Worm (Caenorhabditis elegans) whole organism, mixed stage, embryonic: Measurements from ENCODE around the gene anoh-1.

Experiments used
- M03D4.4 ChIP-seq: sonication (generic microtip); optimal IDR thresholded peaks from 2 replicates; lab custom pipeline; 2017; ENCODE audit warnings: mild to moderate bottlenecking, missing genetic modification characterization, missing compliant biosample characterization
- bed-3 ChIP-seq: fragments of 200-800 bp; sonication (Bioruptor generic); optimal IDR thresholded peaks from 3 replicates; lab custom pipeline; 2018; ENCODE audit warnings: mild to moderate bottlenecking, missing genetic modification characterization, moderate library complexity, missing compliant biosample characterization
- blmp-1 ChIP-seq: fragments of 150-350 bp; optimal IDR thresholded peaks from 2 replicates; lab custom pipeline; 2014; ENCODE audit warnings: missing biosample characterization, missing genetic modification characterization
- ceh-39 ChIP-seq: fragments of 150-350 bp; optimal IDR thresholded peaks from 2 replicates; lab custom pipeline; 2014; ENCODE audit warnings: missing biosample characterization, missing genetic modification characterization
- ceh-43 ChIP-seq: fragments of 200-800 bp; sonication (Bioruptor generic); optimal IDR thresholded peaks from 2 replicates; lab custom pipeline; 2018; ENCODE audit warnings: mild to moderate bottlenecking, missing genetic modification characterization, moderate library complexity, missing compliant biosample characterization
- ceh-83 ChIP-seq: fragments of 200-800 bp; sonication (Bioruptor generic); optimal IDR thresholded peaks from 2 replicates; lab custom pipeline; 2018; ENCODE audit warnings: mild to moderate bottlenecking, missing genetic modification characterization, missing compliant biosample characterization
- ces-1 ChIP-seq: fragments of 150-350 bp; optimal IDR thresholded peaks from 2 replicates; lab custom pipeline; 2014; ENCODE audit warnings: missing biosample characterization, missing genetic modification reagents, missing genetic modification characterization
- cnd-1 ChIP-seq: fragments of 200-800 bp; sonication (Bioruptor generic); optimal IDR thresholded peaks from 2 replicates; lab custom pipeline; 2018; ENCODE audit warnings: mild to moderate bottlenecking, missing genetic modification characterization, missing compliant biosample characterization
- drap-1 ChIP-seq: fragments of 200-800 bp; sonication (Bioruptor generic); optimal IDR thresholded peaks from 3 replicates; lab custom pipeline; 2018; ENCODE audit warnings: mild to moderate bottlenecking, missing genetic modification characterization, missing compliant biosample characterization
- elt-1 ChIP-seq: sonication (generic microtip); optimal IDR thresholded peaks from 2 replicates; lab custom pipeline; 2017; ENCODE audit warnings: missing genetic modification characterization, mild to moderate bottlenecking, missing compliant biosample characterization, antibody characterized with exemption, moderate library complexity, borderline replicate concordance; ENCODE audit not compliant: insufficient read depth
- elt-3 ChIP-seq: fragments of 150-350 bp; optimal IDR thresholded peaks from 2 replicates; lab custom pipeline; 2014; ENCODE audit warnings: missing biosample characterization, missing genetic modification characterization
- flh-1 ChIP-seq: fragments of 200-800 bp; sonication (Bioruptor generic); optimal IDR thresholded peaks from 2 replicates; lab custom pipeline; 2018; ENCODE audit warnings: mild to moderate bottlenecking, missing genetic modification characterization, moderate library complexity, missing compliant biosample characterization
- ham-2 ChIP-seq: fragments of 200-800 bp; sonication (Bioruptor generic); optimal IDR thresholded peaks from 2 replicates; lab custom pipeline; 2018; ENCODE audit warnings: mild to moderate bottlenecking, missing genetic modification characterization, missing compliant biosample characterization
- hlh-1 ChIP-seq: fragments of 150-350 bp; optimal IDR thresholded peaks from 2 replicates; lab custom pipeline; 2014; ENCODE audit warnings: missing biosample characterization, missing genetic modification reagents, missing genetic modification characterization
- lin-13 ChIP-seq: fragments of 150-350 bp; optimal IDR thresholded peaks from 2 replicates; lab custom pipeline; 2014; ENCODE audit warnings: missing biosample characterization, missing genetic modification characterization
- lin-32 ChIP-seq: fragments of 200-800 bp; sonication (Bioruptor generic); optimal IDR thresholded peaks from 2 replicates; lab custom pipeline; 2018; ENCODE audit warnings: mild to moderate bottlenecking, missing genetic modification characterization, missing compliant biosample characterization
- lsy-2 ChIP-seq: fragments of 150-350 bp; optimal IDR thresholded peaks from 2 replicates; lab custom pipeline; 2014; ENCODE audit warnings: missing biosample characterization, missing genetic modification characterization
- mab-5 ChIP-seq: fragments of 150-350 bp; optimal IDR thresholded peaks from 2 replicates; lab custom pipeline; 2014; ENCODE audit warnings: missing biosample characterization, missing genetic modification characterization
- mep-1 ChIP-seq: fragments of 150-350 bp; optimal IDR thresholded peaks from 2 replicates; lab custom pipeline; 2017; ENCODE audit warnings: missing biosample characterization, missing genetic modification reagents, missing genetic modification characterization, inconsistent platforms
- mls-2 ChIP-seq: sonication (generic microtip); optimal IDR thresholded peaks from 2 replicates; lab custom pipeline; 2016; ENCODE audit warnings: mild to moderate bottlenecking, missing genetic modification characterization, moderate library complexity, missing compliant biosample characterization
- nhr-12 ChIP-seq: fragments of 150-350 bp; optimal IDR thresholded peaks from 2 replicates; lab custom pipeline; 2014; ENCODE audit warnings: missing biosample characterization, missing genetic modification characterization
- nhr-2 ChIP-seq: fragments of 150-350 bp; optimal IDR thresholded peaks from 2 replicates; lab custom pipeline; 2014; ENCODE audit warnings: missing biosample characterization, missing genetic modification characterization
- nhr-237 ChIP-seq: fragments of 150-350 bp; optimal IDR thresholded peaks from 2 replicates; lab custom pipeline; 2014; ENCODE audit warnings: missing biosample characterization, missing genetic modification characterization
- nhr-28 ChIP-seq: fragments of 150-350 bp; optimal IDR thresholded peaks from 2 replicates; lab custom pipeline; 2014; ENCODE audit warnings: missing biosample characterization, missing genetic modification characterization
- nhr-76 ChIP-seq: sonication (generic microtip); optimal IDR thresholded peaks from 2 replicates; lab custom pipeline; 2017; ENCODE audit warnings: missing biosample characterization, missing genetic modification characterization
- pha-4 ChIP-seq: fragments of 150-350 bp; optimal IDR thresholded peaks from 2 replicates; lab custom pipeline; 2018; ENCODE audit warnings: missing biosample characterization, missing genetic modification reagents, missing genetic modification characterization
- sem-2 ChIP-seq: fragments of 200-800 bp; sonication (Bioruptor generic); optimal IDR thresholded peaks from 2 replicates; lab custom pipeline; 2018; ENCODE audit warnings: mild to moderate bottlenecking, missing genetic modification characterization, missing compliant biosample characterization
- snpc-4 ChIP-seq: fragments of 150-350 bp; optimal IDR thresholded peaks from 2 replicates; lab custom pipeline; 2014; ENCODE audit warnings: missing biosample characterization, missing genetic modification characterization
- sptf-1 ChIP-seq: sonication (generic microtip); optimal IDR thresholded peaks from 2 replicates; lab custom pipeline; 2017; ENCODE audit warnings: mild to moderate bottlenecking, missing genetic modification characterization, moderate library complexity, missing compliant biosample characterization
- tbx-8 ChIP-seq: fragments of 200-800 bp; sonication (Bioruptor generic); optimal IDR thresholded peaks from 2 replicates; lab custom pipeline; 2018; ENCODE audit warnings: mild to moderate bottlenecking, missing genetic modification characterization, moderate library complexity, missing compliant biosample characterization
- unc-120 ChIP-seq: sonication (generic microtip); optimal IDR thresholded peaks from 2 replicates; lab custom pipeline; 2017; ENCODE audit warnings: missing genetic modification characterization, missing compliant biosample characterization; ENCODE audit not compliant: poor library complexity, severe bottlenecking
- unc-39 ChIP-seq: fragments of 150-350 bp; optimal IDR thresholded peaks from 2 replicates; lab custom pipeline; 2014; ENCODE audit warnings: missing biosample characterization, missing genetic modification characterization
- unc-62 ChIP-seq: fragments of 150-350 bp; optimal IDR thresholded peaks from 2 replicates; lab custom pipeline; 2014; ENCODE audit warnings: missing biosample characterization, missing genetic modification reagents, missing genetic modification characterization
- zip-8 ChIP-seq: fragments of 150-350 bp; optimal IDR thresholded peaks from 2 replicates; lab custom pipeline; 2014; ENCODE audit warnings: missing biosample characterization, missing genetic modification characterization
- ztf-11 ChIP-seq: fragments of 150-350 bp; optimal IDR thresholded peaks from 2 replicates; lab custom pipeline; 2014; ENCODE audit warnings: missing biosample characterization, missing genetic modification characterization

anoh-1 gene

DNA sequence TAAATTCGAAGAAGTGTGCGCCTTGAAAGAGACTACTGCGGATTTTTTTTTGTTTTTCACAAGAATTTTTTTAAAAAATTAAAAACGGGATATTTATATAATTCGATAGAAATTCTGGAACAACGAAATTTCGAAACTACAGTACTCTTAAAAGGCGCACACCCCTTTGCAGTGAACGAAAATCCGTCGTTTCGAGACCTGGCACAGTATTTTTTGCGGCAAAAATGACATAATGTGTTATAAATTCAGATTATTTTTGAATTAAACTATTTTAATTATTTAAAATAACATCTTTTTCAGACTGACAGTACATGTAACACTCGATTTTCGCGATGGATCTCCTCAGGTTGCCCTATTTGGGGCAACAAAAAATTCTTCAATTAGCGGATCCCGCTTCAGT, 16.6 kb downstream of the anoh-1 start, which contains the start of gene F56A8.4:
Gene F56A8.4, plus strand, starts transcription at position 301 of the 400 bp plus-strand sequence.
- TF ChIP-seq lsy-2 (tag; lab: Kevin White, UChicago) (no peak), tbx-8 (no peak), nhr-28 (tag; lab: Kevin White, UChicago) (no peak), nhr-76 (tag; lab: Kevin White, UChicago) (no peak), ceh-83 (GFP tag; lab: Kevin White, UChicago) (peak; percentile 1), cnd-1 (no peak), ztf-11 (tag; lab: Kevin White, UChicago) (no peak), pha-4 (no peak), sptf-1 (tag; lab: Kevin White, UChicago) (no peak)

DNA sequence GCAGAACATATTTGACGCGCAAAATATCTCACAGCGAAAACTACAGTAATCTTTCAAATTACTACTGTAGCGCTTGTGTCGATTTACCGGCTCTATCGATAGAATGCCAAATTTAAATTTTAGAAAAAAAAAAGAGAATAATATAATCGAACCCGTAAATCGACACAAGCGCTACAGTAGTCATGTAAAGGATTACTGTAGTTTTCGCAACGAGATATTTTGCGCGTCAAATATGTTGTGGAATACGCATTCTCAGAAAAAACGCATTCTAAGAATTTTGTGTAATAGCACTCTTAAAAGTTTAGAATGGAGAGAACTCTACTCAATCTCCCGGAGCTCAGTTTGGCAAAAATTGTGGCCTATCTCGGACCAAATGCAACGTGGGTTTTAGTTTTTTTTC, 19.2 kb downstream of the anoh-1 start, which contains the start of gene F56A8.5:
Gene F56A8.5, plus strand, starts transcription at position 301 of the 400 bp plus-strand sequence.
- TF ChIP-seq elt-3 (no peak), sptf-1 (tag; lab: Kevin White, UChicago) (no peak), hlh-1 (no peak), M03D4.4 (tag; lab: Kevin White, UChicago) (no peak), nhr-28 (tag; lab: Kevin White, UChicago) (no peak), ceh-43 (GFP tag; lab: Kevin White, UChicago) (no peak), nhr-237 (tag; lab: Kevin White, UChicago) (no peak), lin-32 (GFP tag; lab: Kevin White, UChicago) (no peak), tbx-8 (no peak)
- TF ChIP-seq, all 35 proteins: peak for 0

DNA sequence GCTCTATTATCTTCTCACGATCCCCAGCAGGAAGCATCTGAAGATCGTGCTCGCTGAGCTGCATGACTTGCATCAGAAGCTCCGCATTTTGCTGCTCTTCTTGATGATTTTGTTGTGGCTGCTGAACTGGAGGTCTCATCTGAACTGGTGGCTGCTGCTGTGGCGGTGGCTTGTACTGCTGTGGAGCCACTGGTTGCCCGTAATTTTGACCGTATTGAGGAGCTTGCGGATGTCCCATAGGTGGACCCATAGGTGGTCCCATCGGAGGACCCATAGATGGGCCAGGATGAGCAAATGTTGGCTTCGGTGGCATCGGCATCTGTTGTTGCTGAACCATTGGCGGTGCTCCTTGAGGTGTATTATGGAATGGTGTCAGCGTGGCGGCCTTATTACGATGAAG, 20.7 kb downstream of the anoh-1 start:
- no peak for TF ChIP-seq nhr-28 (tag; lab: Kevin White, UChicago)
- no peak for TF ChIP-seq cnd-1
- no peak for TF ChIP-seq ceh-39 (tag; lab: Kevin White, UChicago)
- TF ChIP-seq ham-2: no peak
- no peak for TF ChIP-seq mls-2 (tag; lab: Kevin White, UChicago)
- TF ChIP-seq mab-5: no peak
- no peak for TF ChIP-seq blmp-1 (tag; lab: Kevin White, UChicago)
- TF ChIP-seq ceh-43 (GFP tag; lab: Kevin White, UChicago): no peak
- no peak for TF ChIP-seq sptf-1 (tag; lab: Kevin White, UChicago)
- TF ChIP-seq bed-3: no peak
- no peak for TF ChIP-seq elt-3

DNA sequence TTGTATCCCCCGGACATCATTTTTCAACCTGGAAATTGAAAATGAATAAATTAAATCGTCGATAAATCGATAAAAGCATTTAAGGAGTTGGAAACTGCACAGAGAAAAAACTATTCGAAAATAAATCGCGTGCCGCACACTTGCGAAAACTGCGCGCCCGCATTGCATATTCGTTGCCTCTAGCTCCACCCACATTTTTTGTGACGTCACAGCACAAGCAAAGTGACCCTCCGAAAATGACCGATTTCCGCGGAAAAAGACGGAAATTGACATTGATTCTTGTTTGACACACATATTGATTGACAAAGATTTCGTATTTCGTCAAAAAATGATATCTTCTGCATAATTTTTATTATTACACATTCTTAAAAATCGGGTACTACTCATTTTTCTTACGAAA, 22.5 kb downstream of the anoh-1 start, which contains the start of gene cpf-2:
Gene cpf-2, minus strand, starts transcription at position 28 of the 400 bp plus-strand sequence.
- TF ChIP-seq tbx-8: no peak
- TF ChIP-seq sptf-1 (tag; lab: Kevin White, UChicago): peak; percentile 83
- peak; percentile 55 for TF ChIP-seq bed-3
- TF ChIP-seq nhr-12: peak; percentile 64
- no peak for TF ChIP-seq mab-5
- TF ChIP-seq flh-1 (GFP tag; lab: Kevin White, UChicago): no peak
- TF ChIP-seq M03D4.4 (tag; lab: Kevin White, UChicago): peak; percentile 58
- peak; percentile 80 for TF ChIP-seq zip-8
- TF ChIP-seq drap-1 (GFP tag; lab: Kevin White, UChicago): peak; percentile 77
- TF ChIP-seq lin-13 (tag; lab: Kevin White, UChicago): peak; percentile 63
- TF ChIP-seq pha-4: peak; percentile 54
- peak; percentile 36 for TF ChIP-seq hlh-1
- no peak for TF ChIP-seq ceh-83 (GFP tag; lab: Kevin White, UChicago)
- peak; percentile 29 for TF ChIP-seq nhr-2
- TF ChIP-seq nhr-237 (tag; lab: Kevin White, UChicago): peak; percentile 39
- TF ChIP-seq mep-1 (tag; lab: Kevin White, UChicago): peak; percentile 58
- TF ChIP-seq elt-1 (tag; lab: Kevin White, UChicago): no peak
- TF ChIP-seq blmp-1 (tag; lab: Kevin White, UChicago): no peak
- no peak for TF ChIP-seq nhr-76 (tag; lab: Kevin White, UChicago)
- peak; percentile 26 for TF ChIP-seq lin-32 (GFP tag; lab: Kevin White, UChicago)
- no peak for TF ChIP-seq nhr-28 (tag; lab: Kevin White, UChicago)
- TF ChIP-seq unc-120 (tag; lab: Kevin White, UChicago): peak; percentile 46
- TF ChIP-seq ces-1 (GFP tag; lab: Kevin White, UChicago): peak; percentile 34
- TF ChIP-seq unc-62 (GFP tag; lab: Kevin White, UChicago): no peak
- peak; percentile 53 for TF ChIP-seq ztf-11 (tag; lab: Kevin White, UChicago)
- TF ChIP-seq unc-39 (tag; lab: Kevin White, UChicago): no peak
- peak; percentile 31 for TF ChIP-seq ceh-39 (tag; lab: Kevin White, UChicago)
- TF ChIP-seq mls-2 (tag; lab: Kevin White, UChicago): peak; percentile 79
- peak; percentile 42 for TF ChIP-seq sem-2
- TF ChIP-seq ceh-43 (GFP tag; lab: Kevin White, UChicago): peak; percentile 43
- no peak for TF ChIP-seq snpc-4 (tag; lab: Kevin White, UChicago)
- TF ChIP-seq elt-3: no peak
- peak; percentile 55 for TF ChIP-seq cnd-1
- peak; percentile 50 for TF ChIP-seq ham-2
- TF ChIP-seq lsy-2 (tag; lab: Kevin White, UChicago): peak; percentile 60
